Fruit fly (Drosophila melanogaster): ENCODE results near the gene CG7560.

CG7560 gene

DNA sequence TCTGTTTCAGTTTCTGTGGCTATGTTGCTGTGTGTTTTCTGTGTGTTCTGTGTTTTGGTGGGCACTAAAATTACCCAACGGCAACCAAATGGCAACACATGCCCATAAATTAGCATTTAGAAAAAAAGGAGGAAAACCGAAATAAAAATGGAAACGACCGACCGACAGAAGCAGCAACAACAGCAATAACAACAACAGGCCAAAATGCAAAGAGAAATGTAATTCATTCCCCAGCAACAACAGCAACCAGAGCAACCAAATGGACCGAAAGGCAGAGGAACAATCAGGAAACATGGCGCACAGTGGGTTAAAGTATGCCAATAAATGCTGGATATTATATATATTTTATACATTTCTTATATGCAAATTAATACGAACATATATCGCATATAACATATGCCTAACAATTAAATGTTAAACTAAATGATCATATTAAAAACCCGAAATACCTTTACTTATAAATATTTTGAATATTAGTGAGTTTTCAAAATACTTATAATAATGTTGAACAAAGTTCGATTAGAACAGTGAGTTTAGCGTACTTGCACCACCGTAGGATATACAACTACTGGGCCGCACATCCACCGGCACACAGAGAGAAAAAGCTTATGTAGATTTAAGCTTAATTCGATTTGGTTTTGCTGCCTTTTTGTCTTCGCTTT is 35.9 kb upstream of the CG7560 start (continued):
- TF ChIP-seq CG31441 (GFP tag; IDR thresholded peaks at IDR 0.05) (peak; percentile 73), nau (GFP tag; optimal IDR thresholded peaks at IDR 0.05) (peak; percentile 26), CG4424 (GFP tag; optimal IDR thresholded peaks at IDR 0.05) (peak; percentile 35), CG1832 (GFP tag; optimal IDR thresholded peaks at IDR 0.05) (no peak), CG12219 (GFP tag; optimal IDR thresholded peaks at IDR 0.05) (peak; percentile 10), mirr (GFP tag; optimal IDR thresholded peaks at IDR 0.05) (no peak), tll (GFP tag; optimal IDR thresholded peaks at IDR 0.05) (no peak), CG10209 (GFP tag; optimal IDR thresholded peaks at IDR 0.05) (no peak), Nf-YB (GFP tag; optimal IDR thresholded peaks at IDR 0.05) (no peak), Atf6 (GFP tag; IDR thresholded peaks at IDR 0.05) (no peak), rib (GFP tag; IDR thresholded peaks at IDR 0.05) (no peak), NK7.1 (GFP tag; optimal IDR thresholded peaks at IDR 0.05) (no peak), zen (tag; optimal IDR thresholded peaks at IDR 0.05) (no peak), sd (tag; optimal IDR thresholded peaks at IDR 0.05) (peak; percentile 27), CG6175 (GFP tag; IDR thresholded peaks at IDR 0.05) (no peak), psq (GFP tag; optimal IDR thresholded peaks at IDR 0.05) (no peak), CG15696 (tag; optimal IDR thresholded peaks at IDR 0.05) (peak; percentile 18), CG10979 (tag; optimal IDR thresholded peaks at IDR 0.05) (peak; percentile 53), en (GFP tag; optimal IDR thresholded peaks at IDR 0.05) (no peak), pros (GFP tag; optimal IDR thresholded peaks at IDR 0.05) (no peak), Hmr (GFP tag; optimal IDR thresholded peaks at IDR 0.05) (peak; percentile 35), CG13287 (GFP tag; IDR thresholded peaks at IDR 0.05; ENCODE audit: partially characterized antibody) (no peak), br (optimal IDR thresholded peaks at IDR 0.05) (no peak), dimm (GFP tag; IDR thresholded peaks at IDR 0.05) (no peak), CG11560 (tag; IDR thresholded peaks at IDR 0.05) (no peak), az2 (GFP tag; optimal IDR thresholded peaks at IDR 0.05) (peak; percentile 4), CG11085 (GFP tag; IDR thresholded peaks at IDR 0.05) (no peak), BtbVII (GFP tag; optimal IDR thresholded peaks at IDR 0.05) (peak; percentile 19), CG8359 (GFP tag; optimal IDR thresholded peaks at IDR 0.05; ENCODE audit: borderline replicate concordance) (peak; percentile 20), CG12942 (GFP tag; optimal IDR thresholded peaks at IDR 0.05) (peak; percentile 12), CG9727 (GFP tag; optimal IDR thresholded peaks at IDR 0.05) (peak; percentile 46), sug (tag; optimal IDR thresholded peaks at IDR 0.05) (peak; percentile 17), sens (GFP tag) (peak; percentile 72), CG11247 (GFP tag; IDR thresholded peaks at IDR 0.05) (no peak), Lpt (GFP tag; optimal IDR thresholded peaks at IDR 0.05) (no peak), CG30020 (tag; optimal IDR thresholded peaks at IDR 0.05) (no peak), CG16815 (GFP tag; optimal IDR thresholded peaks at IDR 0.05) (no peak), pfk (GFP tag; optimal IDR thresholded peaks at IDR 0.05) (no peak), Sin3A (optimal IDR thresholded peaks at IDR 0.05) (no peak), Blimp-1 (GFP tag; optimal IDR thresholded peaks at IDR 0.05) (peak; percentile 59), CG2712 (tag; optimal IDR thresholded peaks at IDR 0.05) (peak; percentile 73), vnd (GFP tag; IDR thresholded peaks at IDR 0.05; ENCODE audit: partially characterized antibody) (no peak), CG8924 (tag; optimal IDR thresholded peaks at IDR 0.05) (peak; percentile 41), CG34422 (GFP tag; IDR thresholded peaks at IDR 0.05) (0 out of 3 replicates have a peak, but pooled peaks have one; percentile 20), CG11093 (GFP tag; IDR thresholded peaks at IDR 0.05) (no peak), cg (GFP tag; optimal IDR thresholded peaks at IDR 0.05) (no peak), Usf (GFP tag; optimal IDR thresholded peaks at IDR 0.05) (no peak), CG7786 (GFP tag; optimal IDR thresholded peaks at IDR 0.05) (no peak), dmrt11E (tag; optimal IDR thresholded peaks at IDR 0.05) (peak; percentile 43), CG1233 (GFP tag; optimal IDR thresholded peaks at IDR 0.05) (no peak)
